Worm (Caenorhabditis elegans): ENCODE measurements around the gene F36H12.5.

DNA sequence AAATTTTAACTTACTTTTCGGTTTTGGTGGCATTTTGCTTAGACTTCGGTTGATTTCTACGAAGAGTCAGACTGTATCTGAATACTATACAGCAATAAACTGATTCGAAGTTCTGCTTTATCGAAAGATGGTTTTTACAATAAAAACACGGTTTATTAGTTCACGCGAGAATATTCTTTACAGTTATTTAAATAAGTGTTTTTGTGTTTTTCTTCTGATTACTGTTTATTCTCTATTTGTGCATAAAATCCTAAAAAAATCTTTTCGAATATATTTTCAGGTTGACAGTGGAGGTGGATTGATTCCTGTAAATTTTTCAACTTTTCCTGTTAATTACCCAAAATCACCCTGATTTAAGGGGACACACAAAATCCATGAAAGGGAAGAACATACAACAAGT lies 39.5 kb downstream of the F36H12.5 start, which contains the start of gene ZK354.8:
- TF ChIP-seq lin-13 (GFP tag; optimal IDR thresholded peaks at IDR 0.05) (no peak), mdl-1 (tag; optimal IDR thresholded peaks at IDR 0.05) (no peak), fkh-8 (tag; optimal IDR thresholded peaks at IDR 0.05) (no peak), unc-62 (GFP tag; optimal IDR thresholded peaks at IDR 0.05) (no peak), nhr-11 (tag; optimal IDR thresholded peaks at IDR 0.05) (no peak), skn-1 (tag; optimal IDR thresholded peaks at IDR 0.05) (no peak), elt-3 (tag; optimal IDR thresholded peaks at IDR 0.05) (no peak), nhr-20 (tag; optimal IDR thresholded peaks at IDR 0.05) (no peak), ama-1 (optimal IDR thresholded peaks at IDR 0.05) (no peak), unc-86 (tag; optimal IDR thresholded peaks at IDR 0.05) (no peak), nhr-77 (tag; optimal IDR thresholded peaks at IDR 0.05) (no peak), mab-9 (GFP tag; IDR thresholded peaks at IDR 0.05) (no peak)

All from whole organism, L1 larva.